Worm (Caenorhabditis elegans) whole organism, midembryonic: ENCODE measurements around the gene Y25C1A.8.

ENCODE experiments used
- T22C8.4 ChIP-seq: fragments of 200-800 bp; sonication (Bioruptor generic); IDR thresholded peaks from 2 replicates; pipeline ENCODE4 v1.3.6; 2022; ENCODE audit warnings: missing genetic modification characterization, missing compliant biosample characterization
- flt-1 ChIP-seq: fragments of 200-800 bp; sonication (Bioruptor generic); IDR thresholded peaks from 2 replicates; pipeline ENCODE4 v1.3.6; 2022; ENCODE audit warnings: missing genetic modification characterization, missing compliant biosample characterization
- klf-2 ChIP-seq: fragments of 200-800 bp; sonication (Bioruptor generic); conservative IDR thresholded peaks from 2 replicates; pipeline ENCODE4 v1.3.6; 2022; ENCODE audit warnings: missing genetic modification reagents, missing genetic modification characterization, missing compliant biosample characterization
- med-1 ChIP-seq: sonication (generic microtip); optimal IDR thresholded peaks from 2 replicates; lab custom pipeline; 2017; ENCODE audit warnings: missing genetic modification characterization, mild to moderate bottlenecking, missing compliant biosample characterization, antibody characterized with exemption, missing genetic modification reagents; ENCODE audit not compliant: insufficient read depth
- ref-1 ChIP-seq: fragments of 200-800 bp; sonication (Bioruptor generic); conservative IDR thresholded peaks from 2 replicates; pipeline ENCODE4 v1.3.6; 2022; ENCODE audit warnings: missing genetic modification reagents, missing genetic modification characterization, missing compliant biosample characterization
- tab-1 ChIP-seq: fragments of 200-800 bp; sonication (Bioruptor generic); IDR thresholded peaks from 2 replicates; pipeline ENCODE4 v1.3.6; 2022; ENCODE audit warnings: missing genetic modification characterization, missing compliant biosample characterization
- ztf-23 ChIP-seq: fragments of 200-800 bp; sonication (Bioruptor generic); IDR thresholded peaks from 2 replicates; pipeline ENCODE4 v1.3.6; 2022; ENCODE audit warnings: missing genetic modification reagents, missing genetic modification characterization, missing compliant biosample characterization

- TF ChIP-seq ref-1 (GFP tag; lab: Robert Waterston, UW) (no peak), klf-2 (GFP tag; lab: Robert Waterston, UW) (no peak), T22C8.4 (GFP tag; lab: Robert Waterston, UW) (peak; percentile 58), flt-1 (peak; percentile 62; the same call in 1 of the 2 replicates), med-1 (GFP tag; lab: Kevin White, UChicago) (no peak), ztf-23 (GFP tag; lab: Robert Waterston, UW) (no peak), tab-1 (GFP tag; lab: Robert Waterston, UW) (0 out of 2 replicates have a peak, but pooled peaks have one; percentile 38)
Observed at ce11 chrII:3062222-3062621, 14.5 kb downstream of the Y25C1A.8 start.
